Fruit fly (Drosophila melanogaster): ENCODE data around the gene Naxe.
A peak's percentile ranks its signal among the peaks of the same experiment; 100 is the strongest.

The Naxe gene

DNA sequence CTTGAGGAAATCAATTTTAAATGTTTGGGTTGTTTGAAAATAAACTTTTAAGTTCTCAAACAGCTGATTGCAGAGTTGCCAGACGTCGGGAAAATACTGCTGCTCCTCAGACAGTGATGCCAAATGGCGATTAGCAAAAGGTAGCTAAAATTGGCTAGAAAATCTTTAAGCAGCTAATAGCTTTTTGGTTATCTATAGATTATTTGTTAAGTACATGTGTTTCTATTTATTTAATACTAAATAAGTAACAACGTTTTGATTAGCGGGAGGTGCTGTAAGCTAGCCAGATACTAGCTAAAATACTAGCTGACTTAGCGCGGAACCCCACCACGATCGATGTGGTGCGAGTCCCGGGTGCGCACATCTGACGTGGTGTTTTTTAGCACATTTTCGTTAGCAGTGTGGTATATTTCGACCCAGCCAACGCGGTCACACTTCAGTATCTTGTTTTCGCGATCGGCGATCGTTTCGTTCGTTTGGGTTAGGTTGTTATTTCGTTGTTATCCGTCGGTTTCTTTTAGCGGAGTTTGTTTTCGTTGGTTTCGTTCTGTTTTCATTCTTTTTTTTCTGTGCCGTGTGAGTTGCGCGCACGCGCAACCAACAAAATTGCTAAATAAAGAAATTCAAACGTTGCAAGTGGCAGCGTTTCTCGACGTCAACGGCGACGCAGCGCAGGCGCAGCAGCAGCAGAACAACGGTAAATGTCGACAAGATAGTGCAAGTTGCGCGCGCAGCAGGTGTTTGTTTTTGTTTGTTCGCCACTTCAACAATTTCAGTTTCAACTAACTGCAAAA is at the start of gene Naxe, which contains the start of gene RhoU:
Naxe (minus strand) TSS at position 77 of the 794 bp plus-strand sequence.
RhoU (plus strand) TSS at position 433 of the 794 bp plus-strand sequence.
- TF ChIP-seq ovo (GFP tag; optimal IDR thresholded peaks at IDR 0.05) = peak; percentile 79
- peak; percentile 44 for TF ChIP-seq tj (GFP tag; optimal IDR thresholded peaks at IDR 0.05)
- TF ChIP-seq CG7045 (GFP tag; optimal IDR thresholded peaks at IDR 0.05) = no peak
- TF ChIP-seq CG14711 (tag; optimal IDR thresholded peaks at IDR 0.05) = peak; percentile 23
- no peak for TF ChIP-seq CG33017 (tag; optimal IDR thresholded peaks at IDR 0.05)
- TF ChIP-seq toe (GFP tag; optimal IDR thresholded peaks at IDR 0.05) = peak; percentile 29
- TF ChIP-seq CG5204 (GFP tag; optimal IDR thresholded peaks at IDR 0.05) = no peak
- TF ChIP-seq bab1 (GFP tag; optimal IDR thresholded peaks at IDR 0.05) = peak; percentile 39
- peak; percentile 52 for TF ChIP-seq CG1620 (GFP tag; optimal IDR thresholded peaks at IDR 0.05)
- no peak for TF ChIP-seq pad (GFP tag; optimal IDR thresholded peaks at IDR 0.05)
- TF ChIP-seq CG7101 (tag; optimal IDR thresholded peaks at IDR 0.05) = peak; percentile 18
- TF ChIP-seq Mnt (GFP tag; optimal IDR thresholded peaks at IDR 0.05) = peak; percentile 36

DNA sequence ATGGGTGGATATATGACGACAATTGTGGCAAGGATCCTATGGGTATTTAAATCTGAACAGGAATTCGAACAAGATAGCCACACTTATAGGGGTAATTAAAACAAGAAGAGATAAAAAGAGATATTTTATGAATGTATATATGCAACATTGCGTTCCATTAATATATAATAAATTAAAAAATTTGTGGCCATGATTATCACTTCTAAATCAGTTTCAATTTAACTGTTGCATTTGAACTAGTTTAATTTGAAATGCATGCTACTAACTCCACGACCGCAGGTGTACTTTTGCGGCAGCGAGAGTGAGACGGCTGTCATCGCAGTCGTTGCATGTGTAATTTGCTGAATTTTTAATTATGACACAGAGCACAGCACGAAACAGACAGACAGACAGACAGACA is 41.2 kb upstream of the Naxe start:
- TF ChIP-seq Mnt (GFP tag; optimal IDR thresholded peaks at IDR 0.05) (no peak), kay (GFP tag; ENCODE audit: borderline replicate concordance) (no peak), CG12768 (GFP tag; optimal IDR thresholded peaks at IDR 0.05) (no peak), CG5204 (GFP tag; optimal IDR thresholded peaks at IDR 0.05) (no peak), CG33017 (tag; optimal IDR thresholded peaks at IDR 0.05) (no peak), cic (GFP tag; optimal IDR thresholded peaks at IDR 0.05) (no peak), Clk (GFP tag; optimal IDR thresholded peaks at IDR 0.05) (no peak), Hr96 (GFP tag; optimal IDR thresholded peaks at IDR 0.05) (no peak), CG14711 (tag; optimal IDR thresholded peaks at IDR 0.05) (no peak), bab1 (GFP tag; optimal IDR thresholded peaks at IDR 0.05) (no peak), cnc (optimal IDR thresholded peaks at IDR 0.05) (no peak)

DNA sequence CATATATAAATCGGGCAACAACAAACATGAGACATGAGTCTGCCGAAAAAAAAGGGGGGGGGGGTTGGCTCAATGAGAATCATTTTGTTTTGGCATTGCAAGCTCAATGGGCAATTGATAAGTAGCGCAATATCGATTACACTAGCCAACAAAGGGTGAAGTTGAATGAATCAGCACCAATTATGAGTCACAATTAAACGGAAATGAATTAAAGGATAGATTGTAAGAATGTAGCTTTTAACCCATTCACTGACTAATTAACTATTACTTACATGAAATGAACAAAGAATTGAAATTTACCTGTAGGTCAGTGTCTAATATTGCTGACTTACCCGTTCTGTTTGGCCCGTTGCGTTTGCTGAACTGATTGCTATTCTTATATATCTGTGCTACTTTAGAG is 39.7 kb upstream of the Naxe start:
- no peak for TF ChIP-seq Hr96 (GFP tag; optimal IDR thresholded peaks at IDR 0.05)
- TF ChIP-seq bab1 (GFP tag; optimal IDR thresholded peaks at IDR 0.05) = peak; percentile 79
- no peak for TF ChIP-seq Mnt (GFP tag; optimal IDR thresholded peaks at IDR 0.05)
- peak; percentile 5 for TF ChIP-seq CG14711 (tag; optimal IDR thresholded peaks at IDR 0.05)
- TF ChIP-seq CG7101 (tag; optimal IDR thresholded peaks at IDR 0.05) = no peak
- TF ChIP-seq tj (GFP tag; optimal IDR thresholded peaks at IDR 0.05) = peak; percentile 57
- no peak for TF ChIP-seq ovo (GFP tag; optimal IDR thresholded peaks at IDR 0.05)
- TF ChIP-seq toe (GFP tag; optimal IDR thresholded peaks at IDR 0.05) = no peak

DNA sequence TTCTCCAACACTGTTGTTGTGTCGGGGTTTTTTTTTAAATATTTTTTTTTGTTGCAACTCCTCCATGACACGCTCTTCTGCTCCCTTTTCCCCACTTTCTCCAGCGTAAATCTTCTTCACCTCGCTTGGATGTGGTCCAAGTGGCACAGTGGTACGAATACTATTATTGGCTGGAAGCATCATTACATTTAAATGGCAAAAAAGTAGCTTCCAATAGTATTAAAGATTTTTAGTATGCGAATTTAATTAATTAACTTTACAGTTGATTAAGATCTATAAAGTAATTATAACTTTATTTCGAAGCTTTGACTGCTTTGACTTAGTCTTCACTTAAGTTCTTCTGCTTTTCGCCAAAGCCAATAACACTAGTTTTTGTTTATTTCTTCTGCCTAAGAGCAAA is 32.4 kb upstream of the Naxe start:
- TF ChIP-seq Mnt (GFP tag; optimal IDR thresholded peaks at IDR 0.05) (no peak), tj (GFP tag; optimal IDR thresholded peaks at IDR 0.05) (no peak), Clk (GFP tag; optimal IDR thresholded peaks at IDR 0.05) (no peak), CG12768 (GFP tag; optimal IDR thresholded peaks at IDR 0.05) (no peak), cic (GFP tag; optimal IDR thresholded peaks at IDR 0.05) (no peak), Crg-1 (GFP tag; optimal IDR thresholded peaks at IDR 0.05) (no peak), CG11617 (GFP tag; optimal IDR thresholded peaks at IDR 0.05) (no peak), CG33017 (tag; optimal IDR thresholded peaks at IDR 0.05) (no peak), cnc (optimal IDR thresholded peaks at IDR 0.05) (no peak), CG7101 (tag; optimal IDR thresholded peaks at IDR 0.05) (no peak), pad (GFP tag; optimal IDR thresholded peaks at IDR 0.05) (no peak), CG7045 (GFP tag; optimal IDR thresholded peaks at IDR 0.05) (no peak), toe (GFP tag; optimal IDR thresholded peaks at IDR 0.05) (no peak)

DNA sequence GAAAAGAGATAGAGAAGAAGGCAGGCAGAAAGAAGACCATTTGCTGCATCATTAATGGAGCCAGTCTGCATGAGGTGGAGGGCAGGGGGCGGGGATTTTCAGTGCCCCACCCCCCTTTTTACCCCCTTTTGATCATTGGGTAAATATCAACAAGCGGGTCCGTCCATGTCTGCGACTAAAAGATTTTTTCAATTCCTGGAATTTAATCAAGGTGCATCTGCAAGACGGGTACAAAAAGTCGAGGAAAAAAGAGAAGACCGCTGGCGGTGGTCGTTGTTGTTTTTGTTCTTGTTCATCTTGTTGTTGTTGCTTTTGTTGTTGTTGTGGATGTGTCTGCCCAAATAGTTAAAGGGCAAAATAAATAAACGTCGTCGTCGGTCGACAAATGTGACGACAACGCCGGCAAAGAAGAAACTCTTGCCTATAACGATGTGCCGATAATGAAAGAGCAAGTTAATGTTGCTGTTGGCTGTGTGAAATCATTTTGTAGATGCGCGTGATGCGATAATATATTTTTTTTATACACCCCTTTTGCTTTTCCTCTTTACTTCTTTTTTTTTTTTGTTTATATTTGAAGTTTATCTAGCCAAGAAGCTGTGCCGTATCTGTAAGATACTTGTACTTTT is 29.7 kb upstream of the Naxe start:
- no peak for TF ChIP-seq CG1620 (GFP tag; optimal IDR thresholded peaks at IDR 0.05)
- TF ChIP-seq cic (GFP tag; optimal IDR thresholded peaks at IDR 0.05) = no peak
- no peak for TF ChIP-seq CG11617 (GFP tag; optimal IDR thresholded peaks at IDR 0.05)
- TF ChIP-seq CG12768 (GFP tag; optimal IDR thresholded peaks at IDR 0.05) = no peak
- TF ChIP-seq Mnt (GFP tag; optimal IDR thresholded peaks at IDR 0.05) = no peak
- no peak for TF ChIP-seq pad (GFP tag; optimal IDR thresholded peaks at IDR 0.05)
- TF ChIP-seq CG33017 (tag; optimal IDR thresholded peaks at IDR 0.05) = no peak
- TF ChIP-seq tj (GFP tag; optimal IDR thresholded peaks at IDR 0.05) = no peak
- TF ChIP-seq Clk (GFP tag; optimal IDR thresholded peaks at IDR 0.05) = no peak
- TF ChIP-seq bab1 (GFP tag; optimal IDR thresholded peaks at IDR 0.05) = no peak
- no peak for TF ChIP-seq CG7101 (tag; optimal IDR thresholded peaks at IDR 0.05)
- no peak for TF ChIP-seq ovo (GFP tag; optimal IDR thresholded peaks at IDR 0.05)
- TF ChIP-seq Crg-1 (GFP tag; optimal IDR thresholded peaks at IDR 0.05) = no peak
- no peak for TF ChIP-seq toe (GFP tag; optimal IDR thresholded peaks at IDR 0.05)
- TF ChIP-seq CG5204 (GFP tag; optimal IDR thresholded peaks at IDR 0.05) = no peak
- TF ChIP-seq cnc (optimal IDR thresholded peaks at IDR 0.05) = no peak
- TF ChIP-seq kay (GFP tag; ENCODE audit: borderline replicate concordance) = no peak
- TF ChIP-seq CG7045 (GFP tag; optimal IDR thresholded peaks at IDR 0.05) = no peak
- TF ChIP-seq CG14711 (tag; optimal IDR thresholded peaks at IDR 0.05) = no peak
- no peak for TF ChIP-seq Hr96 (GFP tag; optimal IDR thresholded peaks at IDR 0.05)
